Fruit fly (Drosophila melanogaster) whole organism, prepupa: ENCODE data around the gene CG8051.
A peak's percentile ranks its signal among the peaks of the same experiment; 100 is the strongest.

Experiments
- Blimp-1 ChIP-seq: fragments of 200-800 bp; sonication (Bioruptor generic); optimal IDR thresholded peaks from 3 replicates; lab custom pipeline; 2017; ENCODE audit warnings: missing biosample characterization, missing genetic modification characterization, mild to moderate bottlenecking, moderate library complexity, missing genetic modification reagents
- CG10631 ChIP-seq: fragments of 200-800 bp; sonication (Bioruptor generic); optimal IDR thresholded peaks from 2 replicates; lab custom pipeline; 2016; ENCODE audit warnings: missing biosample characterization, missing genetic modification characterization
- CG10669 ChIP-seq: fragments of 200-800 bp; sonication (Bioruptor generic); optimal IDR thresholded peaks from 3 replicates; lab custom pipeline; 2018; ENCODE audit warnings: missing biosample characterization, mild to moderate bottlenecking, missing genetic modification characterization, moderate library complexity
- CG11762 ChIP-seq: fragments of 200-800 bp; sonication (Bioruptor generic); optimal IDR thresholded peaks from 3 replicates; lab custom pipeline; 2016; ENCODE audit warnings: missing biosample characterization, missing genetic modification characterization; ENCODE audit not compliant: insufficient read depth
- CG11902 ChIP-seq: fragments of 200-800 bp; sonication (Bioruptor generic); optimal IDR thresholded peaks from 3 replicates; lab custom pipeline; 2016; ENCODE audit warnings: missing biosample characterization, missing genetic modification characterization
- CG15336 ChIP-seq: fragments of 200-800 bp; sonication (Bioruptor generic); IDR thresholded peaks from 2 replicates; pipeline ENCODE4 v1.3.6; 2022; ENCODE audit warnings: missing biosample characterization, missing genetic modification characterization
- CG1621 ChIP-seq: fragments of 200-800 bp; sonication (Bioruptor generic); optimal IDR thresholded peaks from 3 replicates; lab custom pipeline; 2018; ENCODE audit warnings: missing biosample characterization, mild to moderate bottlenecking, missing genetic modification characterization
- CG16779 ChIP-seq: fragments of 200-800 bp; sonication (Bioruptor generic); optimal IDR thresholded peaks from 3 replicates; lab custom pipeline; 2017; ENCODE audit warnings: missing biosample characterization, mild to moderate bottlenecking, missing genetic modification characterization
- CG3032 ChIP-seq: fragments of 200-800 bp; optimal IDR thresholded peaks from 2 replicates; lab custom pipeline; 2019; ENCODE audit warnings: missing biosample characterization, mild to moderate bottlenecking, missing genetic modification characterization, moderate library complexity
- CG31627 ChIP-seq: fragments of 200-800 bp; sonication (Bioruptor generic); optimal IDR thresholded peaks from 3 replicates; lab custom pipeline; 2016; ENCODE audit warnings: missing biosample characterization, missing genetic modification characterization
- CG3919 ChIP-seq: fragments of 200-800 bp; sonication (Bioruptor generic); optimal IDR thresholded peaks from 3 replicates; lab custom pipeline; 2016; ENCODE audit warnings: missing biosample characterization, missing genetic modification characterization
- CG4318 ChIP-seq: fragments of 200-800 bp; sonication (Bioruptor generic); optimal IDR thresholded peaks from 3 replicates; lab custom pipeline; 2017; ENCODE audit warnings: missing biosample characterization, mild to moderate bottlenecking, missing genetic modification characterization
- CG6163 ChIP-seq: fragments of 200-800 bp; sonication (Bioruptor generic); IDR thresholded peaks from 3 replicates; pipeline ENCODE4 v1.3.6; 2022; ENCODE audit warnings: missing biosample characterization, missing genetic modification characterization
- CG6276 ChIP-seq: fragments of 200-800 bp; sonication (Bioruptor generic); optimal IDR thresholded peaks from 2 replicates; lab custom pipeline; 2017; ENCODE audit warnings: missing biosample characterization, mild to moderate bottlenecking, missing genetic modification characterization
- CG6792 ChIP-seq: fragments of 200-800 bp; sonication (Bioruptor generic); optimal IDR thresholded peaks from 3 replicates; lab custom pipeline; 2016; ENCODE audit warnings: missing biosample characterization, missing genetic modification characterization
- CG6808 ChIP-seq: fragments of 200-800 bp; sonication (Bioruptor generic); optimal IDR thresholded peaks from 3 replicates; lab custom pipeline; 2017; ENCODE audit warnings: missing biosample characterization, missing genetic modification characterization, mild to moderate bottlenecking, moderate library complexity, missing genetic modification reagents
- CG6854 ChIP-seq: fragments of 200-800 bp; sonication (Bioruptor generic); optimal IDR thresholded peaks from 2 replicates; lab custom pipeline; 2017; ENCODE audit warnings: missing biosample characterization, mild to moderate bottlenecking, missing genetic modification characterization
- CG7368 ChIP-seq: fragments of 200-800 bp; sonication (Bioruptor generic); optimal IDR thresholded peaks from 3 replicates; lab custom pipeline; 2016; ENCODE audit warnings: missing biosample characterization, missing genetic modification characterization
- CG8119 ChIP-seq: fragments of 200-800 bp; sonication (Bioruptor generic); IDR thresholded peaks from 3 replicates; pipeline ENCODE4 v1.3.6; 2022; ENCODE audit warnings: missing biosample characterization, missing genetic modification characterization
- CG8632 ChIP-seq: fragments of 200-800 bp; sonication (Bioruptor generic); optimal IDR thresholded peaks from 3 replicates; lab custom pipeline; 2016; ENCODE audit warnings: missing biosample characterization, missing genetic modification characterization
- CG9139 ChIP-seq: fragments of 200-800 bp; sonication (Bioruptor generic); optimal IDR thresholded peaks from 3 replicates; lab custom pipeline; 2017; ENCODE audit warnings: missing biosample characterization, mild to moderate bottlenecking, missing genetic modification characterization
- Eip93F ChIP-seq: fragments of 200-800 bp; sonication (Bioruptor generic); optimal IDR thresholded peaks from 2 replicates; lab custom pipeline; 2016; ENCODE audit warnings: missing biosample characterization, mild to moderate bottlenecking, missing genetic modification characterization
- Ets21C ChIP-seq: fragments of 200-800 bp; sonication (Bioruptor generic); optimal IDR thresholded peaks from 3 replicates; lab custom pipeline; 2016; ENCODE audit warnings: missing biosample characterization, missing genetic modification characterization
- Ets96B ChIP-seq: fragments of 200-800 bp; optimal IDR thresholded peaks from 2 replicates; lab custom pipeline; 2019; ENCODE audit warnings: missing biosample characterization, mild to moderate bottlenecking, missing genetic modification characterization, moderate library complexity
- Gug ChIP-seq: fragments of 200-800 bp; sonication (Bioruptor generic); IDR thresholded peaks from 2 replicates; pipeline ENCODE4 v1.3.6; 2022; ENCODE audit warnings: missing biosample characterization, missing genetic modification characterization
- Hr38 ChIP-seq: sonication (Bioruptor generic); optimal IDR thresholded peaks from 2 replicates; lab custom pipeline; 2016; ENCODE audit warnings: missing biosample characterization, missing genetic modification characterization
- Hr39 ChIP-seq: fragments of 200-800 bp; sonication (Bioruptor generic); optimal IDR thresholded peaks from 2 replicates; lab custom pipeline; 2016; ENCODE audit warnings: missing biosample characterization, missing genetic modification characterization
- Hr4 ChIP-seq: fragments of 200-800 bp; sonication (Bioruptor generic); optimal IDR thresholded peaks from 3 replicates; lab custom pipeline; 2016; ENCODE audit warnings: missing biosample characterization, missing genetic modification characterization
- Lpt ChIP-seq: fragments of 200-800 bp; sonication (Bioruptor generic); optimal IDR thresholded peaks from 3 replicates; lab custom pipeline; 2016; ENCODE audit warnings: missing biosample characterization, missing genetic modification characterization
- Smox ChIP-seq: fragments of 200-800 bp; sonication (Bioruptor generic); optimal IDR thresholded peaks from 3 replicates; lab custom pipeline; 2016; ENCODE audit warnings: missing biosample characterization, missing genetic modification characterization
- Sox102F ChIP-seq: fragments of 200-800 bp; sonication (Bioruptor generic); optimal IDR thresholded peaks from 2 replicates; lab custom pipeline; 2016; ENCODE audit warnings: missing biosample characterization, mild to moderate bottlenecking, missing genetic modification characterization
- Sox14 ChIP-seq: fragments of 200-800 bp; sonication (Bioruptor generic); optimal IDR thresholded peaks from 3 replicates; lab custom pipeline; 2016; ENCODE audit warnings: missing biosample characterization, missing genetic modification characterization
- Sox15 ChIP-seq: fragments of 200-800 bp; sonication (Bioruptor generic); optimal IDR thresholded peaks from 3 replicates; lab custom pipeline; 2016; ENCODE audit warnings: missing biosample characterization, missing genetic modification characterization
- achi ChIP-seq: fragments of 200-800 bp; sonication (Bioruptor generic); optimal IDR thresholded peaks from 3 replicates; lab custom pipeline; 2016; ENCODE audit warnings: missing biosample characterization, missing genetic modification characterization
- acj6 ChIP-seq: fragments of 200-800 bp; sonication (Bioruptor generic); optimal IDR thresholded peaks from 3 replicates; lab custom pipeline; 2016; ENCODE audit warnings: missing biosample characterization, missing genetic modification characterization
- cyc ChIP-seq: fragments of 200-800 bp; sonication (Bioruptor generic); optimal IDR thresholded peaks from 3 replicates; lab custom pipeline; 2016; ENCODE audit warnings: missing biosample characterization, missing genetic modification characterization
- dsx ChIP-seq: fragments of 200-800 bp; optimal IDR thresholded peaks from 3 replicates; lab custom pipeline; 2019; ENCODE audit warnings: missing biosample characterization, mild to moderate bottlenecking, missing genetic modification characterization, moderate library complexity; ENCODE audit not compliant: poor library complexity, severe bottlenecking
- eg ChIP-seq: fragments of 200-800 bp; sonication (Bioruptor generic); IDR thresholded peaks from 3 replicates; pipeline ENCODE4 v1.3.6; 2022; ENCODE audit warnings: missing biosample characterization, missing genetic modification characterization
- esn ChIP-seq: fragments of 200-800 bp; sonication (Bioruptor generic); optimal IDR thresholded peaks from 2 replicates; lab custom pipeline; 2016; ENCODE audit warnings: missing biosample characterization, mild to moderate bottlenecking, missing genetic modification characterization, moderate library complexity
- fd59A ChIP-seq: fragments of 200-800 bp; sonication (Bioruptor generic); optimal IDR thresholded peaks from 2 replicates; lab custom pipeline; 2017; ENCODE audit warnings: missing biosample characterization, mild to moderate bottlenecking, missing genetic modification characterization, missing genetic modification reagents
- fd85E ChIP-seq: fragments of 200-800 bp; sonication (Bioruptor generic); optimal IDR thresholded peaks from 3 replicates; lab custom pipeline; 2016; ENCODE audit warnings: missing biosample characterization, missing genetic modification characterization
- fkh ChIP-seq: fragments of 200-800 bp; sonication (Bioruptor generic); optimal IDR thresholded peaks from 3 replicates; lab custom pipeline; 2017; ENCODE audit warnings: missing biosample characterization, mild to moderate bottlenecking, missing genetic modification characterization, moderate library complexity
- lz ChIP-seq: fragments of 200-800 bp; sonication (Bioruptor generic); optimal IDR thresholded peaks from 3 replicates; lab custom pipeline; 2016; ENCODE audit warnings: missing biosample characterization, missing genetic modification characterization
- net ChIP-seq: fragments of 200-800 bp; sonication (Bioruptor generic); optimal IDR thresholded peaks from 3 replicates; lab custom pipeline; 2016; ENCODE audit warnings: missing biosample characterization, missing genetic modification characterization
- pdm3 ChIP-seq: fragments of 200-800 bp; sonication (Bioruptor generic); optimal IDR thresholded peaks from 3 replicates; lab custom pipeline; 2016; ENCODE audit warnings: missing biosample characterization, missing genetic modification characterization
- salr ChIP-seq, 2 experiments: fragments of 200-800 bp; sonication (Bioruptor generic); optimal IDR thresholded peaks; 3 replicates each; lab custom pipeline; 2016 to 2018; ENCODE audit warnings: missing biosample characterization in 2 of 2, missing genetic modification characterization in 2 of 2, mild to moderate bottlenecking in 1 of 2
- spab ChIP-seq: fragments of 200-800 bp; sonication (Bioruptor generic); optimal IDR thresholded peaks from 2 replicates; lab custom pipeline; 2017; ENCODE audit warnings: missing biosample characterization, mild to moderate bottlenecking, missing genetic modification characterization, missing genetic modification reagents
- ss ChIP-seq, 2 experiments: fragments of 200-800 bp; sonication (Bioruptor generic); optimal IDR thresholded peaks; 2 replicates in 1 of 2; 3 replicates in 1 of 2; lab custom pipeline; 2017 to 2018; ENCODE audit warnings: mild to moderate bottlenecking in 2 of 2, missing biosample characterization in 2 of 2, missing genetic modification characterization in 2 of 2, moderate library complexity in 1 of 2
- svp ChIP-seq: fragments of 200-800 bp; sonication (Bioruptor generic); peaks from one replicate; lab custom pipeline; 2016; ENCODE audit warnings: missing biosample characterization, missing genetic modification characterization
- vri ChIP-seq: fragments of 200-800 bp; sonication (Bioruptor generic); optimal IDR thresholded peaks from 3 replicates; lab custom pipeline; 2016; ENCODE audit warnings: missing biosample characterization, mild to moderate bottlenecking, missing genetic modification characterization

Gene CG8051

DNA sequence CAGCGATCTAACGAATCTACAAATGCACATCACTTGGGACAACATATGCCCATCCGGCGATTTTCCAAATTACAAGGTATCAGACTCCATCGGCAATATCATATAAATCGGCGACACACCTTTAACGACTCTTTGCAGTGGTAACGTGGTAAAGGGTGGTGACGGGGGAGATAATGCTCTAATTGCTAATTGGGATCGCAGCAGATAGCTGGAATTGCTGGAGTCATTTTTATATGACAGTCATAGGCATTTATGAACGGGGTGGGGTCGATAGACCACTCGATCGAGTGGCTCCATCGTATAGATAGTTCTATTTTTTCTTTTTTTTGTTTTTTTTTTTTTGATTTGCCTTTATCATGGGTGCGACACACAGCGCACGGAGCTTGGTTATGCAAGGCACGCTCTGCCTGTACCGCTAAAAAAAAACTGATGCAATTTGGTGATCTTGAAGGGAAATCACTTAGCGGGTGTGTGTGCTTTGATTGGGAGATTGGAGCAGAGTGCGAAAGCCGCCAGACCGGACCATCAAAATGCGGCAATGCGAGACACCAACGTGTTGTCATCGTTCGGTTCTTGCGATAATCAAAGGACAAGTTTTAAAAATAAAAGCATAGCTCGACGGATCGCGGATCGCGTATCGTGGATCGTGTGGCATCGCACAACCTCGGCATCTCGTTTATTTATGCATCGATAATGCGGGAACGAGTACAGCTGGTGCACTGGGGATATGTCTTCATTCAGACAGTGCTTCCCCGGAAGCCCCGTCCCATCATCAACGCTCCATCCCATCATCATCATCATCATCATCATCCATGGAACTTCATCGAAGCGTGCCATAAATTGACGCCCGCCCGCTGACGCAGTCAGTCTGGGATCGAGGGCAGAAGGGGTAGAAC is 6.8 kb upstream of the CG8051 start:
- no peak for TF ChIP-seq CG8632
- no peak for TF ChIP-seq Sox14 (GFP tag; lab: Kevin White, UChicago)
- TF ChIP-seq Hr39 (GFP tag; lab: Kevin White, UChicago): no peak
- TF ChIP-seq acj6 (GFP tag; lab: Kevin White, UChicago): no peak
- no peak for TF ChIP-seq esn (GFP tag; lab: Kevin White, UChicago)
- peak; percentile 64; the same call in 1 of the 3 replicates for TF ChIP-seq eg (GFP tag; lab: Robert Waterston, UW)
- 0 out of 2 replicates have a peak, but pooled peaks have one; percentile 7 for TF ChIP-seq Gug
- TF ChIP-seq fd59A: no peak
- no peak for TF ChIP-seq CG11762 (GFP tag; lab: Kevin White, UChicago)
- TF ChIP-seq CG3919 (GFP tag; lab: Kevin White, UChicago): no peak
- no peak for TF ChIP-seq spab (GFP tag; lab: Kevin White, UChicago)
- peak; percentile 13 for TF ChIP-seq Ets96B (tag; lab: Kevin White, UChicago)
- TF ChIP-seq CG10631 (GFP tag; lab: Kevin White, UChicago): no peak
- TF ChIP-seq Sox15 (GFP tag; lab: Kevin White, UChicago): no peak
- peak; percentile 33 for TF ChIP-seq vri (GFP tag; lab: Kevin White, UChicago)
- TF ChIP-seq ss (GFP tag; optimal IDR thresholded peaks at IDR 0.05; lab: Kevin White, UChicago): peak; percentile 44 to 52
- TF ChIP-seq net: peak; percentile 28
- no peak for TF ChIP-seq salr (GFP tag; optimal IDR thresholded peaks at IDR 0.05; lab: Kevin White, UChicago)
- TF ChIP-seq CG31627 (GFP tag; lab: Kevin White, UChicago): no peak
- no peak for TF ChIP-seq Blimp-1 (GFP tag; lab: Kevin White, UChicago)
- no peak for TF ChIP-seq CG11902 (GFP tag; lab: Kevin White, UChicago)
- TF ChIP-seq CG3032: no peak
- TF ChIP-seq CG16779 (tag; lab: Kevin White, UChicago): no peak
- no peak for TF ChIP-seq CG10669 (GFP tag; lab: Kevin White, UChicago)
- TF ChIP-seq dsx (GFP tag; lab: Kevin White, UChicago): peak; percentile 10
- TF ChIP-seq pdm3 (GFP tag; lab: Kevin White, UChicago): no peak
- TF ChIP-seq lz (GFP tag; lab: Kevin White, UChicago): no peak
- peak; percentile 11 for TF ChIP-seq CG6854 (GFP tag; lab: Kevin White, UChicago)
- TF ChIP-seq cyc (GFP tag; lab: Kevin White, UChicago): no peak
- peak; percentile 48; the same call in 1 of the 3 replicates for TF ChIP-seq CG8119 (GFP tag; lab: Robert Waterston, UW)
- TF ChIP-seq CG6792 (GFP tag; lab: Kevin White, UChicago): no peak
- no peak for TF ChIP-seq CG4318 (GFP tag; lab: Kevin White, UChicago)
- no peak for TF ChIP-seq fd85E (GFP tag; lab: Kevin White, UChicago)
- TF ChIP-seq CG7368 (GFP tag; lab: Kevin White, UChicago): no peak
- peak; percentile 78 for TF ChIP-seq svp (GFP tag; lab: Kevin White, UChicago)
- TF ChIP-seq CG1621 (tag; lab: Kevin White, UChicago): peak; percentile 35
- no peak for TF ChIP-seq Hr4 (GFP tag; lab: Kevin White, UChicago)
- no peak for TF ChIP-seq Sox102F (GFP tag; lab: Kevin White, UChicago)
- no peak for TF ChIP-seq fkh
- TF ChIP-seq Eip93F: no peak
- peak; percentile 27; the same call in 1 of the 2 replicates for TF ChIP-seq CG15336 (GFP tag; lab: Robert Waterston, UW)
- TF ChIP-seq Ets21C (GFP tag; lab: Kevin White, UChicago): no peak
- no peak for TF ChIP-seq Lpt (GFP tag; lab: Kevin White, UChicago)
- TF ChIP-seq CG6163 (GFP tag; lab: Robert Waterston, UW): 0 out of 3 replicates have a peak, but pooled peaks have one; percentile 37
- peak; percentile 31 for TF ChIP-seq CG9139 (GFP tag; lab: Kevin White, UChicago)
- TF ChIP-seq CG6808 (GFP tag; lab: Kevin White, UChicago): peak; percentile 43
- TF ChIP-seq CG6276 (GFP tag; lab: Kevin White, UChicago): no peak
- TF ChIP-seq achi: no peak
- TF ChIP-seq Smox (GFP tag; lab: Kevin White, UChicago): no peak
- no peak for TF ChIP-seq Hr38 (GFP tag; lab: Kevin White, UChicago)
